Worm (Caenorhabditis elegans) whole organism, mixed stage, embryonic: ENCODE results near the gene add-2.

Source experiments
- M03D4.4 ChIP-seq: sonication (generic microtip); optimal IDR thresholded peaks from 2 replicates; lab custom pipeline; 2017; ENCODE audit warnings: mild to moderate bottlenecking, missing genetic modification characterization, missing compliant biosample characterization
- bed-3 ChIP-seq: fragments of 200-800 bp; sonication (Bioruptor generic); optimal IDR thresholded peaks from 3 replicates; lab custom pipeline; 2018; ENCODE audit warnings: mild to moderate bottlenecking, missing genetic modification characterization, moderate library complexity, missing compliant biosample characterization
- blmp-1 ChIP-seq: fragments of 150-350 bp; optimal IDR thresholded peaks from 2 replicates; lab custom pipeline; 2014; ENCODE audit warnings: missing biosample characterization, missing genetic modification characterization
- ceh-39 ChIP-seq: fragments of 150-350 bp; optimal IDR thresholded peaks from 2 replicates; lab custom pipeline; 2014; ENCODE audit warnings: missing biosample characterization, missing genetic modification characterization
- ceh-43 ChIP-seq: fragments of 200-800 bp; sonication (Bioruptor generic); optimal IDR thresholded peaks from 2 replicates; lab custom pipeline; 2018; ENCODE audit warnings: mild to moderate bottlenecking, missing genetic modification characterization, moderate library complexity, missing compliant biosample characterization
- ceh-83 ChIP-seq: fragments of 200-800 bp; sonication (Bioruptor generic); optimal IDR thresholded peaks from 2 replicates; lab custom pipeline; 2018; ENCODE audit warnings: mild to moderate bottlenecking, missing genetic modification characterization, missing compliant biosample characterization
- ces-1 ChIP-seq: fragments of 150-350 bp; optimal IDR thresholded peaks from 2 replicates; lab custom pipeline; 2014; ENCODE audit warnings: missing biosample characterization, missing genetic modification reagents, missing genetic modification characterization
- cnd-1 ChIP-seq: fragments of 200-800 bp; sonication (Bioruptor generic); optimal IDR thresholded peaks from 2 replicates; lab custom pipeline; 2018; ENCODE audit warnings: mild to moderate bottlenecking, missing genetic modification characterization, missing compliant biosample characterization
- drap-1 ChIP-seq: fragments of 200-800 bp; sonication (Bioruptor generic); optimal IDR thresholded peaks from 3 replicates; lab custom pipeline; 2018; ENCODE audit warnings: mild to moderate bottlenecking, missing genetic modification characterization, missing compliant biosample characterization
- elt-1 ChIP-seq: sonication (generic microtip); optimal IDR thresholded peaks from 2 replicates; lab custom pipeline; 2017; ENCODE audit warnings: missing genetic modification characterization, mild to moderate bottlenecking, missing compliant biosample characterization, antibody characterized with exemption, moderate library complexity, borderline replicate concordance; ENCODE audit not compliant: insufficient read depth
- elt-3 ChIP-seq: fragments of 150-350 bp; optimal IDR thresholded peaks from 2 replicates; lab custom pipeline; 2014; ENCODE audit warnings: missing biosample characterization, missing genetic modification characterization
- flh-1 ChIP-seq: fragments of 200-800 bp; sonication (Bioruptor generic); optimal IDR thresholded peaks from 2 replicates; lab custom pipeline; 2018; ENCODE audit warnings: mild to moderate bottlenecking, missing genetic modification characterization, moderate library complexity, missing compliant biosample characterization
- ham-2 ChIP-seq: fragments of 200-800 bp; sonication (Bioruptor generic); optimal IDR thresholded peaks from 2 replicates; lab custom pipeline; 2018; ENCODE audit warnings: mild to moderate bottlenecking, missing genetic modification characterization, missing compliant biosample characterization
- hlh-1 ChIP-seq: fragments of 150-350 bp; optimal IDR thresholded peaks from 2 replicates; lab custom pipeline; 2014; ENCODE audit warnings: missing biosample characterization, missing genetic modification reagents, missing genetic modification characterization
- lin-13 ChIP-seq: fragments of 150-350 bp; optimal IDR thresholded peaks from 2 replicates; lab custom pipeline; 2014; ENCODE audit warnings: missing biosample characterization, missing genetic modification characterization
- lin-32 ChIP-seq: fragments of 200-800 bp; sonication (Bioruptor generic); optimal IDR thresholded peaks from 2 replicates; lab custom pipeline; 2018; ENCODE audit warnings: mild to moderate bottlenecking, missing genetic modification characterization, missing compliant biosample characterization
- lsy-2 ChIP-seq: fragments of 150-350 bp; optimal IDR thresholded peaks from 2 replicates; lab custom pipeline; 2014; ENCODE audit warnings: missing biosample characterization, missing genetic modification characterization
- mab-5 ChIP-seq: fragments of 150-350 bp; optimal IDR thresholded peaks from 2 replicates; lab custom pipeline; 2014; ENCODE audit warnings: missing biosample characterization, missing genetic modification characterization
- mep-1 ChIP-seq: fragments of 150-350 bp; optimal IDR thresholded peaks from 2 replicates; lab custom pipeline; 2017; ENCODE audit warnings: missing biosample characterization, missing genetic modification reagents, missing genetic modification characterization, inconsistent platforms
- mls-2 ChIP-seq: sonication (generic microtip); optimal IDR thresholded peaks from 2 replicates; lab custom pipeline; 2016; ENCODE audit warnings: mild to moderate bottlenecking, missing genetic modification characterization, moderate library complexity, missing compliant biosample characterization
- nhr-12 ChIP-seq: fragments of 150-350 bp; optimal IDR thresholded peaks from 2 replicates; lab custom pipeline; 2014; ENCODE audit warnings: missing biosample characterization, missing genetic modification characterization
- nhr-2 ChIP-seq: fragments of 150-350 bp; optimal IDR thresholded peaks from 2 replicates; lab custom pipeline; 2014; ENCODE audit warnings: missing biosample characterization, missing genetic modification characterization
- nhr-237 ChIP-seq: fragments of 150-350 bp; optimal IDR thresholded peaks from 2 replicates; lab custom pipeline; 2014; ENCODE audit warnings: missing biosample characterization, missing genetic modification characterization
- nhr-28 ChIP-seq: fragments of 150-350 bp; optimal IDR thresholded peaks from 2 replicates; lab custom pipeline; 2014; ENCODE audit warnings: missing biosample characterization, missing genetic modification characterization
- nhr-76 ChIP-seq: sonication (generic microtip); optimal IDR thresholded peaks from 2 replicates; lab custom pipeline; 2017; ENCODE audit warnings: missing biosample characterization, missing genetic modification characterization
- pha-4 ChIP-seq: fragments of 150-350 bp; optimal IDR thresholded peaks from 2 replicates; lab custom pipeline; 2018; ENCODE audit warnings: missing biosample characterization, missing genetic modification reagents, missing genetic modification characterization
- sem-2 ChIP-seq: fragments of 200-800 bp; sonication (Bioruptor generic); optimal IDR thresholded peaks from 2 replicates; lab custom pipeline; 2018; ENCODE audit warnings: mild to moderate bottlenecking, missing genetic modification characterization, missing compliant biosample characterization
- snpc-4 ChIP-seq: fragments of 150-350 bp; optimal IDR thresholded peaks from 2 replicates; lab custom pipeline; 2014; ENCODE audit warnings: missing biosample characterization, missing genetic modification characterization
- sptf-1 ChIP-seq: sonication (generic microtip); optimal IDR thresholded peaks from 2 replicates; lab custom pipeline; 2017; ENCODE audit warnings: mild to moderate bottlenecking, missing genetic modification characterization, moderate library complexity, missing compliant biosample characterization
- tbx-8 ChIP-seq: fragments of 200-800 bp; sonication (Bioruptor generic); optimal IDR thresholded peaks from 2 replicates; lab custom pipeline; 2018; ENCODE audit warnings: mild to moderate bottlenecking, missing genetic modification characterization, moderate library complexity, missing compliant biosample characterization
- unc-120 ChIP-seq: sonication (generic microtip); optimal IDR thresholded peaks from 2 replicates; lab custom pipeline; 2017; ENCODE audit warnings: missing genetic modification characterization, missing compliant biosample characterization; ENCODE audit not compliant: poor library complexity, severe bottlenecking
- unc-39 ChIP-seq: fragments of 150-350 bp; optimal IDR thresholded peaks from 2 replicates; lab custom pipeline; 2014; ENCODE audit warnings: missing biosample characterization, missing genetic modification characterization
- unc-62 ChIP-seq: fragments of 150-350 bp; optimal IDR thresholded peaks from 2 replicates; lab custom pipeline; 2014; ENCODE audit warnings: missing biosample characterization, missing genetic modification reagents, missing genetic modification characterization
- zip-8 ChIP-seq: fragments of 150-350 bp; optimal IDR thresholded peaks from 2 replicates; lab custom pipeline; 2014; ENCODE audit warnings: missing biosample characterization, missing genetic modification characterization
- ztf-11 ChIP-seq: fragments of 150-350 bp; optimal IDR thresholded peaks from 2 replicates; lab custom pipeline; 2014; ENCODE audit warnings: missing biosample characterization, missing genetic modification characterization

The add-2 gene

ce11 chrV:12002866-12003485, 10.2 kb downstream of the add-2 start, which contains the start of gene cpr-9:
Gene cpr-9, plus strand, starts transcription at chrV:12003053.
- TF ChIP-seq nhr-28 (tag; lab: Kevin White, UChicago) (no peak), hlh-1 (no peak), elt-1 (no peak), nhr-2 (tag; lab: Kevin White, UChicago) (no peak), tbx-8 (GFP tag; lab: Kevin White, UChicago) (no peak), elt-3 (tag; lab: Kevin White, UChicago) (no peak), nhr-76 (no peak), ztf-11 (tag; lab: Kevin White, UChicago) (no peak)

ce11 chrV:12001747-12002456, 11.3 kb downstream of the add-2 start, which contains the start of gene gcy-33:
Gene gcy-33, minus strand, starts transcription at chrV:12001797.
- TF ChIP-seq mls-2 (tag; lab: Kevin White, UChicago) (peak; percentile 99), elt-3 (tag; lab: Kevin White, UChicago) (peak; percentile 11), elt-1 (peak; percentile 10), drap-1 (peak; percentile 98), lin-32 (GFP tag; lab: Kevin White, UChicago) (peak; percentile 95), M03D4.4 (tag; lab: Kevin White, UChicago) (peak; percentile 97), hlh-1 (peak; percentile 16), nhr-2 (tag; lab: Kevin White, UChicago) (no peak), flh-1 (GFP tag; lab: Kevin White, UChicago) (peak; percentile 85), nhr-28 (tag; lab: Kevin White, UChicago) (peak; percentile 59), ces-1 (GFP tag; lab: Kevin White, UChicago) (peak; percentile 71), tbx-8 (GFP tag; lab: Kevin White, UChicago) (peak; percentile 87), unc-120 (tag; lab: Kevin White, UChicago) (peak; percentile 90), blmp-1 (tag; lab: Kevin White, UChicago) (peak; percentile 62), unc-39 (peak; percentile 55), mab-5 (tag; lab: Kevin White, UChicago) (no peak), nhr-237 (peak; percentile 72), snpc-4 (no peak), zip-8 (no peak), nhr-76 (no peak), lsy-2 (tag; lab: Kevin White, UChicago) (peak; percentile 46), sem-2 (GFP tag; lab: Kevin White, UChicago) (peak; percentile 95), cnd-1 (tag; lab: Kevin White, UChicago) (peak; percentile 98), ceh-39 (tag; lab: Kevin White, UChicago) (peak; percentile 64), nhr-12 (tag; lab: Kevin White, UChicago) (peak; percentile 83), lin-13 (tag; lab: Kevin White, UChicago) (peak; percentile 78), bed-3 (GFP tag; lab: Kevin White, UChicago) (peak; percentile 87), ztf-11 (tag; lab: Kevin White, UChicago) (peak; percentile 64), ham-2 (GFP tag; lab: Kevin White, UChicago) (peak; percentile 97), ceh-83 (GFP tag; lab: Kevin White, UChicago) (peak; percentile 96), ceh-43 (peak; percentile 93), sptf-1 (peak; percentile 98), pha-4 (tag; lab: Kevin White, UChicago) (peak; percentile 74), mep-1 (peak; percentile 83), unc-62 (GFP tag; lab: Kevin White, UChicago) (peak; percentile 72)

- TF ChIP-seq elt-3 (tag; lab: Kevin White, UChicago) (no peak), nhr-76 (no peak), drap-1 (no peak), M03D4.4 (tag; lab: Kevin White, UChicago) (no peak), ceh-83 (GFP tag; lab: Kevin White, UChicago) (no peak), mls-2 (tag; lab: Kevin White, UChicago) (no peak)
Observed at ce11 chrV:11997403-11997802, 15.8 kb downstream of the add-2 start.
